Worm (Caenorhabditis elegans) whole organism, L1 larva: ENCODE results near the gene sir-2.2.
A peak's percentile ranks its signal among the peaks of the same experiment; 100 is the strongest.

Source experiments
- C04F5.9 ChIP-seq: sonication (generic microtip); optimal IDR thresholded peaks from 2 replicates; lab custom pipeline; 2016; ENCODE audit warnings: missing genetic modification characterization, missing compliant biosample characterization
- C34B4.2 ChIP-seq: sonication (generic microtip); optimal IDR thresholded peaks from 2 replicates; lab custom pipeline; 2017; ENCODE audit warnings: mild to moderate bottlenecking, missing genetic modification characterization, missing compliant biosample characterization
- F16B12.6 ChIP-seq: fragments of 150-350 bp; optimal IDR thresholded peaks from 2 replicates; lab custom pipeline; 2014; ENCODE audit warnings: missing biosample characterization, missing genetic modification characterization
- ama-1 ChIP-seq: fragments of 150-350 bp; optimal IDR thresholded peaks from 2 replicates; lab custom pipeline; 2014
- blmp-1 ChIP-seq: fragments of 150-350 bp; optimal IDR thresholded peaks from 2 replicates; lab custom pipeline; 2014; ENCODE audit warnings: missing biosample characterization, missing genetic modification characterization
- ceh-63 ChIP-seq: fragments of 200-800 bp; sonication (Bioruptor generic); optimal IDR thresholded peaks from 2 replicates; lab custom pipeline; 2018; ENCODE audit warnings: mild to moderate bottlenecking, missing genetic modification characterization, missing compliant biosample characterization
- ceh-8 ChIP-seq: fragments of 200-800 bp; sonication (Bioruptor generic); optimal IDR thresholded peaks from 2 replicates; lab custom pipeline; 2018; ENCODE audit warnings: mild to moderate bottlenecking, missing genetic modification characterization, moderate library complexity, missing compliant biosample characterization
- ceh-88 ChIP-seq: fragments of 200-800 bp; sonication (Bioruptor generic); IDR thresholded peaks from 2 replicates; pipeline ENCODE4 v1.3.6; 2022; ENCODE audit warnings: missing genetic modification characterization, missing compliant biosample characterization
- ceh-90 ChIP-seq: sonication (generic microtip); optimal IDR thresholded peaks from 2 replicates; lab custom pipeline; 2016; ENCODE audit warnings: missing genetic modification characterization, missing compliant biosample characterization
- ces-1 ChIP-seq: fragments of 150-350 bp; optimal IDR thresholded peaks from 2 replicates; lab custom pipeline; 2014; ENCODE audit warnings: missing biosample characterization, missing genetic modification reagents, missing genetic modification characterization
- egl-13 ChIP-seq: sonication (generic microtip); optimal IDR thresholded peaks from 2 replicates; lab custom pipeline; 2016; ENCODE audit warnings: missing genotype, missing genetic modification reagents, missing genetic modification characterization, missing compliant biosample characterization
- egl-27 ChIP-seq, 2 experiments: fragments of 150-350 bp in 1 of 2; sonication (generic microtip); optimal IDR thresholded peaks; 3 replicates each; lab custom pipeline; 2017 to 2018; ENCODE audit warnings: missing biosample characterization in 2 of 2, missing genetic modification characterization in 2 of 2, missing genetic modification reagents in 2 of 2
- elt-2 ChIP-seq: sonication (generic microtip); optimal IDR thresholded peaks from 2 replicates; lab custom pipeline; 2016; ENCODE audit warnings: missing genetic modification characterization, mild to moderate bottlenecking, inconsistent platforms, missing compliant biosample characterization, missing genetic modification reagents
- fkh-4 ChIP-seq: sonication (generic microtip); optimal IDR thresholded peaks from 2 replicates; lab custom pipeline; 2016; ENCODE audit warnings: missing compliant biosample characterization, missing genetic modification characterization, borderline replicate concordance
- fkh-8 ChIP-seq: sonication (generic microtip); optimal IDR thresholded peaks from 2 replicates; lab custom pipeline; 2016; ENCODE audit warnings: mild to moderate bottlenecking, missing genetic modification characterization, missing compliant biosample characterization
- fos-1 ChIP-seq: fragments of 150-350 bp; optimal IDR thresholded peaks from 2 replicates; lab custom pipeline; 2014; ENCODE audit warnings: missing biosample characterization, missing genetic modification characterization
- grh-1 ChIP-seq: fragments of 200-800 bp; sonication (Bioruptor generic); IDR thresholded peaks from 2 replicates; pipeline ENCODE4 v1.3.6; 2022; ENCODE audit warnings: missing genetic modification reagents, missing genetic modification characterization, missing compliant biosample characterization
- hlh-17 ChIP-seq: fragments of 200-800 bp; sonication (Bioruptor generic); optimal IDR thresholded peaks from 2 replicates; lab custom pipeline; 2018; ENCODE audit warnings: missing genetic modification characterization, mild to moderate bottlenecking, missing compliant biosample characterization, moderate library complexity, borderline replicate concordance
- hlh-4 ChIP-seq: sonication (generic microtip); optimal IDR thresholded peaks from 2 replicates; lab custom pipeline; 2016; ENCODE audit warnings: mild to moderate bottlenecking, missing genetic modification characterization, missing compliant biosample characterization
- hpl-2 ChIP-seq: fragments of 150-350 bp; optimal IDR thresholded peaks from 2 replicates; lab custom pipeline; 2014; ENCODE audit warnings: missing biosample characterization, missing genetic modification reagents, missing genetic modification characterization
- irx-1 ChIP-seq: sonication (generic microtip); optimal IDR thresholded peaks from 2 replicates; lab custom pipeline; 2016; ENCODE audit warnings: missing genetic modification characterization, missing compliant biosample characterization
- isw-1 ChIP-seq: fragments of 200-800 bp; sonication (Bioruptor generic); IDR thresholded peaks from 2 replicates; pipeline ENCODE4 v1.3.6; 2022; ENCODE audit warnings: missing genetic modification characterization, missing compliant biosample characterization
- jun-1 ChIP-seq: fragments of 150-350 bp; optimal IDR thresholded peaks from 2 replicates; lab custom pipeline; 2014; ENCODE audit warnings: missing biosample characterization, missing genetic modification reagents, missing genetic modification characterization
- lin-13 ChIP-seq: fragments of 150-350 bp; optimal IDR thresholded peaks from 2 replicates; lab custom pipeline; 2014; ENCODE audit warnings: missing biosample characterization, missing genetic modification reagents, missing genetic modification characterization
- lin-14 ChIP-seq: fragments of 200-800 bp; sonication (Bioruptor generic); optimal IDR thresholded peaks from 2 replicates; lab custom pipeline; 2018; ENCODE audit warnings: mild to moderate bottlenecking, missing genetic modification characterization, moderate library complexity, missing compliant biosample characterization
- lin-15B ChIP-seq: fragments of 150-350 bp; sonication (generic microtip); optimal IDR thresholded peaks from 3 replicates; lab custom pipeline; 2014; ENCODE audit warnings: missing biosample characterization, missing genetic modification characterization
- lin-35 ChIP-seq, 2 experiments: fragments of 150-350 bp; optimal IDR thresholded peaks; 2 replicates each; lab custom pipeline; 2014; ENCODE audit warnings: missing biosample characterization in 2 of 2, missing genetic modification characterization in 2 of 2, missing genetic modification reagents in 2 of 2
- lir-3 ChIP-seq: sonication (generic microtip); optimal IDR thresholded peaks from 2 replicates; lab custom pipeline; 2016; ENCODE audit warnings: mild to moderate bottlenecking, missing genetic modification characterization, moderate library complexity, missing compliant biosample characterization; ENCODE audit not compliant: poor library complexity
- mdl-1 ChIP-seq, 2 experiments: fragments of 150-350 bp; optimal IDR thresholded peaks; 2 replicates each; lab custom pipeline; 2014 to 2017; ENCODE audit warnings: missing biosample characterization in 2 of 2, missing genetic modification characterization in 2 of 2, inconsistent platforms in 1 of 2
- mef-2 ChIP-seq: fragments of 150-350 bp; optimal IDR thresholded peaks from 2 replicates; lab custom pipeline; 2014; ENCODE audit warnings: missing biosample characterization, missing genetic modification characterization
- mep-1 ChIP-seq: fragments of 150-350 bp; optimal IDR thresholded peaks from 2 replicates; lab custom pipeline; 2014; ENCODE audit warnings: missing biosample characterization, missing genetic modification characterization
- nhr-19 ChIP-seq: fragments of 200-800 bp; sonication (Bioruptor generic); conservative IDR thresholded peaks from 2 replicates; pipeline ENCODE4 v1.3.6; 2022; ENCODE audit warnings: missing genetic modification characterization, missing compliant biosample characterization
- nhr-20 ChIP-seq: sonication (generic microtip); optimal IDR thresholded peaks from 2 replicates; lab custom pipeline; 2016; ENCODE audit warnings: mild to moderate bottlenecking, missing genetic modification characterization, missing compliant biosample characterization
- nhr-237 ChIP-seq: fragments of 150-350 bp; optimal IDR thresholded peaks from 2 replicates; lab custom pipeline; 2014; ENCODE audit warnings: missing biosample characterization, missing genetic modification characterization
- nhr-47 ChIP-seq: sonication (generic microtip); optimal IDR thresholded peaks from 2 replicates; lab custom pipeline; 2016; ENCODE audit warnings: mild to moderate bottlenecking, missing genetic modification characterization, moderate library complexity, missing compliant biosample characterization
- nhr-71 ChIP-seq: sonication (generic microtip); optimal IDR thresholded peaks from 2 replicates; lab custom pipeline; 2016; ENCODE audit warnings: mild to moderate bottlenecking, missing genetic modification characterization, moderate library complexity, missing compliant biosample characterization
- nhr-76 ChIP-seq: sonication (generic microtip); optimal IDR thresholded peaks from 2 replicates; lab custom pipeline; 2017; ENCODE audit warnings: missing biosample characterization, missing genetic modification characterization
- nhr-85 ChIP-seq: sonication (generic microtip); peaks from one replicate; lab custom pipeline; 2016; ENCODE audit warnings: missing genetic modification characterization, inconsistent platforms, missing compliant biosample characterization
- nhr-90 ChIP-seq: sonication (generic microtip); optimal IDR thresholded peaks from 2 replicates; lab custom pipeline; 2016; ENCODE audit warnings: mild to moderate bottlenecking, missing genetic modification characterization, missing compliant biosample characterization; ENCODE audit not compliant: poor library complexity
- pax-3 ChIP-seq: fragments of 200-800 bp; sonication (Bioruptor generic); optimal IDR thresholded peaks from 2 replicates; lab custom pipeline; 2018; ENCODE audit warnings: mild to moderate bottlenecking, missing genetic modification characterization, moderate library complexity, missing compliant biosample characterization
- rnt-1 ChIP-seq: sonication (generic microtip); optimal IDR thresholded peaks from 2 replicates; lab custom pipeline; 2016; ENCODE audit warnings: mild to moderate bottlenecking, missing genetic modification characterization, moderate library complexity, missing compliant biosample characterization
- skn-1 ChIP-seq: fragments of 150-350 bp; optimal IDR thresholded peaks from 2 replicates; lab custom pipeline; 2014; ENCODE audit warnings: missing biosample characterization, missing genetic modification characterization
- snpc-4 ChIP-seq: fragments of 150-350 bp; optimal IDR thresholded peaks from 2 replicates; lab custom pipeline; 2014; ENCODE audit warnings: missing biosample characterization, missing genetic modification characterization
- snu-23 ChIP-seq: sonication (generic microtip); optimal IDR thresholded peaks from 2 replicates; lab custom pipeline; 2016; ENCODE audit warnings: missing genetic modification characterization, missing compliant biosample characterization
- sox-4 ChIP-seq: sonication (generic microtip); optimal IDR thresholded peaks from 2 replicates; lab custom pipeline; 2016; ENCODE audit warnings: missing genetic modification characterization, missing compliant biosample characterization
- sup-37 ChIP-seq: fragments of 200-800 bp; sonication (Bioruptor generic); optimal IDR thresholded peaks from 2 replicates; lab custom pipeline; 2018; ENCODE audit warnings: mild to moderate bottlenecking, missing genetic modification characterization, missing compliant biosample characterization
- swsn-7 ChIP-seq: sonication (generic microtip); optimal IDR thresholded peaks from 2 replicates; lab custom pipeline; 2016; ENCODE audit warnings: missing genetic modification characterization, missing compliant biosample characterization
- tbx-2 ChIP-seq: sonication (generic microtip); optimal IDR thresholded peaks from 2 replicates; lab custom pipeline; 2016; ENCODE audit warnings: missing genetic modification characterization, missing compliant biosample characterization
- tlp-1 ChIP-seq: fragments of 150-350 bp; optimal IDR thresholded peaks from 2 replicates; lab custom pipeline; 2014; ENCODE audit warnings: missing biosample characterization, missing genetic modification characterization
- unc-130 ChIP-seq: fragments of 150-350 bp; optimal IDR thresholded peaks from 2 replicates; lab custom pipeline; 2017; ENCODE audit warnings: missing biosample characterization, missing genetic modification characterization, inconsistent platforms
- vab-15 ChIP-seq: sonication (generic microtip); optimal IDR thresholded peaks from 2 replicates; lab custom pipeline; 2017; ENCODE audit warnings: missing genotype, mild to moderate bottlenecking, missing genetic modification characterization, missing compliant biosample characterization
- zip-4 ChIP-seq: fragments of 200-800 bp; sonication (Bioruptor generic); optimal IDR thresholded peaks from 2 replicates; lab custom pipeline; 2018; ENCODE audit warnings: mild to moderate bottlenecking, missing genetic modification characterization, moderate library complexity, missing compliant biosample characterization
- ztf-11 ChIP-seq, 2 experiments: sonication (generic microtip); optimal IDR thresholded peaks; 2 replicates each; lab custom pipeline; 2016 to 2017; ENCODE audit warnings: missing genetic modification characterization in 2 of 2, missing biosample characterization in 1 of 2, missing compliant biosample characterization in 1 of 2
- ztf-4 ChIP-seq: fragments of 150-350 bp; optimal IDR thresholded peaks from 2 replicates; lab custom pipeline; 2014; ENCODE audit warnings: missing biosample characterization, missing genetic modification characterization

The sir-2.2 gene

ce11 chrX:13317532-13317931 lies 10.3 kb upstream of the sir-2.2 start:
- TF ChIP-seq nhr-237 (tag; lab: Kevin White, UChicago) (no peak), isw-1 (GFP tag; lab: Robert Waterston, UW) (no peak), ceh-8 (GFP tag; lab: Kevin White, UChicago) (no peak), lin-35 (GFP tag; optimal IDR thresholded peaks at IDR 0.05; lab: Kevin White, UChicago) (no peak), hlh-4 (no peak), snu-23 (GFP tag; lab: Kevin White, UChicago) (peak; percentile 31), sup-37 (GFP tag; lab: Kevin White, UChicago) (no peak), nhr-19 (GFP tag; lab: Robert Waterston, UW) (peak; percentile 21; the same call in 1 of the 2 replicates), fkh-8 (tag; lab: Kevin White, UChicago) (no peak), ztf-11 (tag; optimal IDR thresholded peaks at IDR 0.05; lab: Kevin White, UChicago) (no peak), tlp-1 (no peak), C04F5.9 (tag; lab: Kevin White, UChicago) (no peak), lin-15B (tag; lab: Kevin White, UChicago) (no peak), ceh-90 (no peak), hpl-2 (GFP tag; lab: Kevin White, UChicago) (no peak), vab-15 (tag; lab: Kevin White, UChicago) (no peak), swsn-7 (tag; lab: Kevin White, UChicago) (no peak), rnt-1 (tag; lab: Kevin White, UChicago) (peak; percentile 63), mef-2 (tag; lab: Kevin White, UChicago) (no peak), irx-1 (tag; lab: Kevin White, UChicago) (no peak), lin-14 (peak; percentile 19), zip-4 (GFP tag; lab: Kevin White, UChicago) (no peak), nhr-47 (tag; lab: Kevin White, UChicago) (no peak), elt-2 (tag; lab: Kevin White, UChicago) (no peak), sox-4 (tag; lab: Kevin White, UChicago) (no peak), mep-1 (tag; lab: Kevin White, UChicago) (no peak), blmp-1 (tag; lab: Kevin White, UChicago) (no peak), egl-13 (tag; lab: Kevin White, UChicago) (no peak), fos-1 (tag; lab: Kevin White, UChicago) (no peak), lin-13 (GFP tag; lab: Kevin White, UChicago) (no peak), unc-130 (tag; lab: Kevin White, UChicago) (no peak), tbx-2 (tag; lab: Kevin White, UChicago) (no peak), ces-1 (no peak), nhr-71 (tag; lab: Kevin White, UChicago) (peak; percentile 78), ztf-4 (tag; lab: Kevin White, UChicago) (no peak), ama-1 (no peak), skn-1 (tag; lab: Kevin White, UChicago) (no peak), nhr-20 (peak; percentile 9), nhr-85 (tag; lab: Kevin White, UChicago) (no peak), lir-3 (tag; lab: Kevin White, UChicago) (no peak), nhr-76 (tag; lab: Kevin White, UChicago) (no peak), ceh-63 (no peak), snpc-4 (tag; lab: Kevin White, UChicago) (no peak), nhr-90 (tag; lab: Kevin White, UChicago) (no peak), grh-1 (GFP tag; lab: Robert Waterston, UW) (no peak), mdl-1 (tag; optimal IDR thresholded peaks at IDR 0.05; lab: Kevin White, UChicago) (no peak), hlh-17 (GFP tag; lab: Kevin White, UChicago) (no peak), jun-1 (tag; lab: Kevin White, UChicago) (no peak), egl-27 (tag; optimal IDR thresholded peaks at IDR 0.05; lab: Kevin White, UChicago) (no peak), pax-3 (tag; lab: Kevin White, UChicago) (no peak), F16B12.6 (no peak), fkh-4 (tag; lab: Kevin White, UChicago) (no peak), ceh-88 (GFP tag; lab: Robert Waterston, UW) (no peak), C34B4.2 (no peak)
